Fruit fly (Drosophila melanogaster) whole organism, embryonic: ENCODE results near the gene CG34041.

Experiments used
- Adf1 ChIP-seq: fragments of 200-800 bp; sonication (Bioruptor generic); IDR thresholded peaks from 2 replicates; pipeline ENCODE4 v1.3.6; 2022; ENCODE audit warnings: missing biosample characterization, missing genetic modification characterization
- B-H1 ChIP-seq: fragments of 200-800 bp; sonication (Bioruptor generic); IDR thresholded peaks from 3 replicates; pipeline ENCODE4 v1.3.6; 2022; ENCODE audit warnings: missing biosample characterization, missing genetic modification characterization
- Blimp-1 ChIP-seq: fragments of 200-800 bp; sonication (Bioruptor generic); optimal IDR thresholded peaks from 3 replicates; lab custom pipeline; 2018; ENCODE audit warnings: missing biosample characterization, missing genetic modification characterization, mild to moderate bottlenecking, moderate library complexity, missing genetic modification reagents
- CG1233 ChIP-seq: fragments of 200-800 bp; sonication (Bioruptor generic); optimal IDR thresholded peaks from 4 replicates; lab custom pipeline; 2018; ENCODE audit warnings: missing biosample characterization, mild to moderate bottlenecking, missing genetic modification characterization
- CG12744 ChIP-seq: fragments of 200-800 bp; sonication (Bioruptor generic); optimal IDR thresholded peaks from 2 replicates; lab custom pipeline; 2016; ENCODE audit warnings: missing biosample characterization, missing genetic modification characterization
- CG13123 ChIP-seq: fragments of 200-800 bp; sonication (Bioruptor generic); optimal IDR thresholded peaks from 2 replicates; lab custom pipeline; 2016; ENCODE audit warnings: missing biosample characterization, missing genetic modification characterization
- CG14667 ChIP-seq: fragments of 200-800 bp; sonication (Bioruptor generic); IDR thresholded peaks from 2 replicates; pipeline ENCODE4 v1.3.6; 2022; ENCODE audit warnings: missing biosample characterization, missing genetic modification characterization
- CG14710 ChIP-seq: fragments of 200-800 bp; sonication (Bioruptor generic); optimal IDR thresholded peaks from 3 replicates; lab custom pipeline; 2019; ENCODE audit warnings: missing biosample characterization, mild to moderate bottlenecking, missing genetic modification characterization, moderate library complexity
- CG14965 ChIP-seq: fragments of 200-800 bp; sonication (Bioruptor generic); optimal IDR thresholded peaks from 2 replicates; lab custom pipeline; 2016; ENCODE audit warnings: missing biosample characterization, missing genetic modification characterization, borderline replicate concordance
- CG16779 ChIP-seq: fragments of 200-800 bp; sonication (Bioruptor generic); IDR thresholded peaks from 2 replicates; pipeline ENCODE4 v1.3.6; 2022; ENCODE audit warnings: missing biosample characterization, missing genetic modification characterization
- CG17802 ChIP-seq: fragments of 200-800 bp; sonication (Bioruptor generic); optimal IDR thresholded peaks from 2 replicates; lab custom pipeline; 2018; ENCODE audit warnings: missing biosample characterization, mild to moderate bottlenecking, missing genetic modification characterization, moderate library complexity
- CG17829 ChIP-seq: fragments of 200-800 bp; optimal IDR thresholded peaks from 2 replicates; lab custom pipeline; 2019; ENCODE audit warnings: missing biosample characterization, mild to moderate bottlenecking, missing genetic modification characterization, moderate library complexity
- CG17912 ChIP-seq: fragments of 200-800 bp; sonication (Bioruptor generic); optimal IDR thresholded peaks from 2 replicates; lab custom pipeline; 2018; ENCODE audit warnings: missing biosample characterization, mild to moderate bottlenecking, missing genetic modification characterization
- CG18262 ChIP-seq: fragments of 200-800 bp; optimal IDR thresholded peaks from 3 replicates; lab custom pipeline; 2019; ENCODE audit warnings: missing biosample characterization, mild to moderate bottlenecking, missing genetic modification characterization, moderate library complexity
- CG18476 ChIP-seq: fragments of 200-800 bp; sonication (Bioruptor generic); optimal IDR thresholded peaks from 2 replicates; lab custom pipeline; 2016; ENCODE audit warnings: missing biosample characterization, mild to moderate bottlenecking, missing genetic modification characterization
- CG2116 ChIP-seq: fragments of 200-800 bp; sonication (Bioruptor generic); optimal IDR thresholded peaks from 3 replicates; lab custom pipeline; 2018; ENCODE audit warnings: missing biosample characterization, mild to moderate bottlenecking, missing genetic modification characterization
- CG2889 ChIP-seq: fragments of 200-800 bp; sonication (Bioruptor generic); IDR thresholded peaks from 3 replicates; pipeline ENCODE4 v1.3.6; 2022; ENCODE audit warnings: missing biosample characterization, missing genetic modification characterization
- CG6254 ChIP-seq: fragments of 200-800 bp; sonication (Bioruptor generic); optimal IDR thresholded peaks from 3 replicates; lab custom pipeline; 2017; ENCODE audit warnings: mild to moderate bottlenecking, missing biosample characterization, missing genetic modification reagents, missing genetic modification characterization
- CG6689 ChIP-seq: fragments of 200-800 bp; sonication (Bioruptor generic); IDR thresholded peaks from 2 replicates; pipeline ENCODE4 v1.3.6; 2022; ENCODE audit warnings: missing biosample characterization, missing genetic modification characterization
- CG6791 ChIP-seq: fragments of 200-800 bp; sonication (Bioruptor generic); IDR thresholded peaks from 3 replicates; pipeline ENCODE4 v1.3.6; 2022; ENCODE audit warnings: missing biosample characterization, missing genetic modification characterization; ENCODE audit not compliant: partially characterized antibody
- CG6854 ChIP-seq: fragments of 200-800 bp; sonication (Bioruptor generic); optimal IDR thresholded peaks from 3 replicates; lab custom pipeline; 2017; ENCODE audit warnings: missing biosample characterization, mild to moderate bottlenecking, missing genetic modification characterization
- CG8281 ChIP-seq: fragments of 200-800 bp; sonication (Bioruptor generic); optimal IDR thresholded peaks from 2 replicates; lab custom pipeline; 2018; ENCODE audit warnings: missing biosample characterization, mild to moderate bottlenecking, missing genetic modification characterization, moderate library complexity
- Dbx ChIP-seq: fragments of 200-800 bp; sonication (Bioruptor generic); IDR thresholded peaks from 3 replicates; pipeline ENCODE4 v1.3.6; 2022; ENCODE audit warnings: missing biosample characterization, missing genetic modification characterization
- Deaf1 ChIP-seq: fragments of 200-800 bp; optimal IDR thresholded peaks from 3 replicates; lab custom pipeline; 2019; ENCODE audit warnings: missing biosample characterization, mild to moderate bottlenecking, missing genetic modification characterization, moderate library complexity
- Dll ChIP-seq: fragments of 200-800 bp; sonication (Bioruptor generic); IDR thresholded peaks from 4 replicates; pipeline ENCODE4 v1.3.6; 2022; ENCODE audit warnings: missing biosample characterization, missing genetic modification characterization; ENCODE audit not compliant: partially characterized antibody
- Dref ChIP-seq: fragments of 200-800 bp; sonication (Bioruptor generic); IDR thresholded peaks from 2 replicates; pipeline ENCODE4 v1.3.6; 2022; ENCODE audit warnings: missing biosample characterization, missing genetic modification characterization
- Gsc ChIP-seq: fragments of 200-800 bp; sonication (Bioruptor generic); IDR thresholded peaks from 2 replicates; pipeline ENCODE4 v1.3.6; 2022; ENCODE audit warnings: missing biosample characterization, missing genetic modification characterization
- H2.0 ChIP-seq: fragments of 200-800 bp; sonication (Bioruptor generic); IDR thresholded peaks from 2 replicates; pipeline ENCODE4 v1.3.6; 2022; ENCODE audit warnings: missing biosample characterization, missing genetic modification characterization
- Hand ChIP-seq: fragments of 200-800 bp; sonication (Bioruptor generic); optimal IDR thresholded peaks from 2 replicates; lab custom pipeline; 2017; ENCODE audit warnings: mild to moderate bottlenecking, missing biosample characterization, missing genetic modification reagents, missing genetic modification characterization
- Hey ChIP-seq: fragments of 200-800 bp; sonication (Bioruptor generic); optimal IDR thresholded peaks from 3 replicates; lab custom pipeline; 2018; ENCODE audit warnings: missing biosample characterization, mild to moderate bottlenecking, missing genetic modification characterization
- Hr39 ChIP-seq: fragments of >200 bp; optimal IDR thresholded peaks from 2 replicates; lab custom pipeline; 2017
- Hr78 ChIP-seq, 2 experiments: fragments of 200-800 bp in 1 of 2; fragments of >200 bp in 1 of 2; sonication (Bioruptor generic) in 1 of 2; optimal IDR thresholded peaks; 2 replicates each; lab custom pipeline; 2017 to 2019; ENCODE audit warnings: missing biosample characterization in 2 of 2, missing genetic modification characterization in 2 of 2, mild to moderate bottlenecking in 1 of 2, moderate library complexity in 1 of 2
- Mrtf ChIP-seq: fragments of 200-800 bp; sonication (Bioruptor generic); IDR thresholded peaks from 3 replicates; pipeline ENCODE4 v1.3.6; 2022; ENCODE audit warnings: missing biosample characterization, missing genetic modification characterization
- Nf-YA ChIP-seq: fragments of 200-800 bp; sonication (Bioruptor generic); IDR thresholded peaks from 2 replicates; pipeline ENCODE4 v1.3.6; 2022; ENCODE audit warnings: missing biosample characterization, missing genetic modification characterization
- Optix ChIP-seq: fragments of 200-800 bp; sonication (Bioruptor generic); IDR thresholded peaks from 3 replicates; pipeline ENCODE4 v1.3.6; 2022; ENCODE audit warnings: missing biosample characterization, missing genetic modification characterization
- Poxn ChIP-seq: fragments of 200-800 bp; sonication (Bioruptor generic); IDR thresholded peaks from 2 replicates; pipeline ENCODE4 v1.3.6; 2022; ENCODE audit warnings: missing biosample characterization, missing genetic modification characterization
- Sox102F ChIP-seq: fragments of 200-800 bp; sonication (Bioruptor generic); optimal IDR thresholded peaks from 2 replicates; lab custom pipeline; 2018; ENCODE audit warnings: missing biosample characterization, mild to moderate bottlenecking, missing genetic modification characterization, moderate library complexity
- al ChIP-seq: fragments of 200-800 bp; sonication (Bioruptor generic); IDR thresholded peaks from 2 replicates; pipeline ENCODE4 v1.3.6; 2022; ENCODE audit warnings: missing biosample characterization, missing genetic modification characterization
- crc ChIP-seq: fragments of 200-800 bp; sonication (Bioruptor generic); optimal IDR thresholded peaks from 2 replicates; lab custom pipeline; 2016; ENCODE audit warnings: missing biosample characterization, missing genetic modification characterization
- dmrt11E ChIP-seq: fragments of 200-800 bp; sonication (Bioruptor generic); optimal IDR thresholded peaks from 3 replicates; lab custom pipeline; 2018; ENCODE audit warnings: missing biosample characterization, mild to moderate bottlenecking, missing genetic modification characterization, moderate library complexity
- inv ChIP-seq: fragments of 200-800 bp; sonication (Bioruptor generic); IDR thresholded peaks from 2 replicates; pipeline ENCODE4 v1.3.6; 2022; ENCODE audit warnings: missing biosample characterization, missing genetic modification characterization; ENCODE audit not compliant: partially characterized antibody
- oc ChIP-seq: fragments of 200-800 bp; sonication (Bioruptor generic); optimal IDR thresholded peaks from 2 replicates; lab custom pipeline; 2018; ENCODE audit warnings: missing biosample characterization, mild to moderate bottlenecking, missing genetic modification characterization, moderate library complexity
- pnt ChIP-seq: fragments of 200-800 bp; sonication (Bioruptor generic); optimal IDR thresholded peaks from 3 replicates; lab custom pipeline; 2016; ENCODE audit warnings: missing biosample characterization, missing genetic modification characterization
- pzg ChIP-seq: fragments of 200-800 bp; sonication (Bioruptor generic); optimal IDR thresholded peaks from 3 replicates; lab custom pipeline; 2018; ENCODE audit warnings: missing biosample characterization, mild to moderate bottlenecking, missing genetic modification characterization, moderate library complexity
- salm ChIP-seq: fragments of 200-800 bp; sonication (Bioruptor generic); optimal IDR thresholded peaks from 2 replicates; lab custom pipeline; 2018; ENCODE audit warnings: missing biosample characterization, mild to moderate bottlenecking, missing genetic modification characterization
- scrt ChIP-seq: fragments of 200-800 bp; sonication (Bioruptor generic); optimal IDR thresholded peaks from 2 replicates; lab custom pipeline; 2018; ENCODE audit warnings: missing biosample characterization, mild to moderate bottlenecking, missing genetic modification characterization, moderate library complexity
- seq ChIP-seq: fragments of 200-800 bp; sonication (Bioruptor generic); IDR thresholded peaks from 2 replicates; pipeline ENCODE4 v1.3.6; 2022; ENCODE audit warnings: missing biosample characterization, missing genetic modification characterization
- stc ChIP-seq: fragments of 200-800 bp; sonication (Bioruptor generic); IDR thresholded peaks from 2 replicates; pipeline ENCODE4 v1.3.6; 2022; ENCODE audit warnings: missing biosample characterization, missing genetic modification characterization
- usp ChIP-seq: fragments of >200 bp; optimal IDR thresholded peaks from 2 replicates; lab custom pipeline; 2017; ENCODE audit warnings: missing biosample characterization, missing genetic modification characterization

The CG34041 gene

dm6 chr3R:30531129-30531708 is 23.4 kb downstream of the CG34041 start (continued):
- TF ChIP-seq Sox102F (GFP tag; lab: Kevin White, UChicago) = peak; percentile 46
- TF ChIP-seq stc = no peak
- TF ChIP-seq CG2116 (GFP tag; lab: Kevin White, UChicago) = no peak
- no peak for TF ChIP-seq scrt (GFP tag; lab: Kevin White, UChicago)
- peak; percentile 9 for TF ChIP-seq CG6254
- TF ChIP-seq Deaf1 = no peak
- TF ChIP-seq dmrt11E (tag; lab: Kevin White, UChicago) = peak; percentile 6
- TF ChIP-seq crc (GFP tag; lab: Kevin White, UChicago) = no peak
- TF ChIP-seq CG18262 (tag; lab: Kevin White, UChicago) = peak; percentile 37
- no peak for TF ChIP-seq Hey (tag; lab: Kevin White, UChicago)
- peak; percentile 6 for TF ChIP-seq CG14710 (tag; lab: Kevin White, UChicago)
- no peak for TF ChIP-seq salm
- 0 out of 2 replicates have a peak, but pooled peaks have one; percentile 14 for TF ChIP-seq CG6689 (GFP tag; lab: Robert Waterston, UW)
- TF ChIP-seq Mrtf (GFP tag; lab: Robert Waterston, UW) = no peak
- no peak for TF ChIP-seq CG2889 (GFP tag; lab: Robert Waterston, UW)
- TF ChIP-seq CG6791 (GFP tag; lab: Robert Waterston, UW) = no peak
- TF ChIP-seq CG12744 = no peak
- no peak for TF ChIP-seq pzg (GFP tag; lab: Kevin White, UChicago)

dm6 chr3R:30531989-30532653 is 24.3 kb downstream of the CG34041 start, which contains the start of gene tmod:
TSS of gene tmod (plus strand) at chr3R:30532607.
- TF ChIP-seq usp (GFP tag; lab: Kevin White, UChicago) (no peak), inv (GFP tag; lab: Robert Waterston, UW) (no peak), Dll (GFP tag; lab: Robert Waterston, UW) (no peak), CG17802 (tag; lab: Kevin White, UChicago) (peak; percentile 20), Hr78 (GFP tag; optimal IDR thresholded peaks at IDR 0.05; lab: Kevin White, UChicago) (no peak), Dbx (GFP tag; lab: Robert Waterston, UW) (peak; percentile 55; the same call in 1 of the 3 replicates), Dref (GFP tag; lab: Robert Waterston, UW) (no peak), Blimp-1 (GFP tag; lab: Kevin White, UChicago) (peak; percentile 74), CG1233 (peak; percentile 2), CG17829 (no peak), stc (0 out of 2 replicates have a peak, but pooled peaks have one; percentile 6), Nf-YA (no peak), CG6854 (peak; percentile 12), scrt (GFP tag; lab: Kevin White, UChicago) (no peak), H2.0 (GFP tag; lab: Robert Waterston, UW) (0 out of 2 replicates have a peak, but pooled peaks have one; percentile 39), al (GFP tag; lab: Robert Waterston, UW) (no peak), pnt (peak; percentile 57), CG14667 (GFP tag; lab: Robert Waterston, UW) (no peak), Optix (GFP tag; lab: Robert Waterston, UW) (no peak), CG13123 (GFP tag; lab: Kevin White, UChicago) (no peak), CG14965 (no peak), Hr39 (lab: Kevin White, UChicago) (no peak), B-H1 (GFP tag; lab: Robert Waterston, UW) (no peak), Gsc (GFP tag; lab: Robert Waterston, UW) (no peak), Hand (GFP tag; lab: Kevin White, UChicago) (no peak), oc (no peak), CG16779 (GFP tag; lab: Robert Waterston, UW) (no peak), CG17912 (no peak), CG8281 (tag; lab: Kevin White, UChicago) (peak; percentile 23), Poxn (GFP tag; lab: Robert Waterston, UW) (no peak), seq (no peak), Adf1 (GFP tag; lab: Robert Waterston, UW) (peak; percentile 82), CG18476 (GFP tag; lab: Kevin White, UChicago) (peak; percentile 45)
